Fruit fly (Drosophila melanogaster): ENCODE results near the gene rin.

DNA sequence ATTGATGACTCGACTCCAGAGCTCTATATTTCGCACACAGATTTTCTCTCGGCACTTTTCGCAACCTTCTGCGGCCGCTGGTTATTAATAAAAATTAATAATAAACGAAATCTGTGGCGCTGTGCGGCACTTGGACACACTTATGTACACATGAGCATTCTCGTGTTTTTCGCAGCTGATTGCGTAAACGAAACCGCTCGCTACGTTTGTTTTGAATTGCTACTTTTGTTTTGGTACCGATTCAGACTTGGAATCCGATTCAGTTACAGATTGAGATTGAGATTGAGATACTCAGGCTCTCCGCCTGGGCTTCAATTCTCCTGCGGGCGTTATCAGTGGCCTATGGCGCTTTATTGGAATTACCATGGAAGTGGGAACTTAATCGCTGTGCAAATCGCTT is 39.2 kb downstream of the rin start:
- TF ChIP-seq CG8301 (tag; optimal IDR thresholded peaks at IDR 0.05) (no peak), rn (GFP tag; IDR thresholded peaks at IDR 0.05) (no peak), CG8159 (tag; optimal IDR thresholded peaks at IDR 0.05) (no peak), D1 (tag; optimal IDR thresholded peaks at IDR 0.05) (no peak)

All from whole organism, pupa.